Worm (Caenorhabditis elegans) whole organism, young adult: ENCODE results near the gene haly-1.

Experiments
- T07F8.4 ChIP-seq: sonication (generic microtip); optimal IDR thresholded peaks from 2 replicates; lab custom pipeline; 2016; ENCODE audit warnings: mild to moderate bottlenecking, missing genetic modification characterization, moderate library complexity, missing compliant biosample characterization
- attf-3 ChIP-seq: fragments of 200-800 bp; sonication (Bioruptor generic); conservative IDR thresholded peaks from 2 replicates; pipeline ENCODE4 v1.3.6; 2022; ENCODE audit warnings: missing genetic modification reagents, missing genetic modification characterization, missing compliant biosample characterization
- ccch-3 ChIP-seq: fragments of 200-800 bp; sonication (Bioruptor generic); optimal IDR thresholded peaks from 2 replicates; lab custom pipeline; 2018; ENCODE audit warnings: mild to moderate bottlenecking, missing genetic modification characterization, missing compliant biosample characterization
- ceh-100 ChIP-seq: fragments of 200-800 bp; sonication (Bioruptor generic); IDR thresholded peaks from 2 replicates; pipeline ENCODE4 v1.3.6; 2022; ENCODE audit warnings: missing genetic modification reagents, missing genetic modification characterization, missing compliant biosample characterization
- dpff-1 ChIP-seq: sonication (generic microtip); optimal IDR thresholded peaks from 2 replicates; lab custom pipeline; 2017; ENCODE audit warnings: mild to moderate bottlenecking, missing genetic modification characterization, missing compliant biosample characterization
- him-1 ChIP-seq: sonication (generic microtip); optimal IDR thresholded peaks from 2 replicates; lab custom pipeline; 2016; ENCODE audit warnings: missing genotype, missing genetic modification reagents, missing genetic modification characterization, missing compliant biosample characterization
- hmg-20 ChIP-seq: fragments of 200-800 bp; sonication (Bioruptor generic); IDR thresholded peaks from 2 replicates; pipeline ENCODE4 v1.3.6; 2022; ENCODE audit warnings: missing genetic modification reagents, missing genetic modification characterization, missing compliant biosample characterization
- nfya-1 ChIP-seq: sonication (generic microtip); optimal IDR thresholded peaks from 2 replicates; lab custom pipeline; 2017; ENCODE audit warnings: antibody characterized with exemption, missing compliant biosample characterization, missing genetic modification characterization, borderline replicate concordance; ENCODE audit not compliant: insufficient read depth
- snpc-4 ChIP-seq, 5 experiments: fragments of 150-350 bp in 1 of 5; sonication (generic microtip) in 4 of 5; optimal IDR thresholded peaks; 2 replicates each; lab custom pipeline; 2014 to 2018; ENCODE audit warnings: missing genetic modification characterization in 5 of 5, missing biosample characterization in 3 of 5, antibody characterized with exemption in 2 of 5, mild to moderate bottlenecking in 2 of 5, missing compliant biosample characterization in 2 of 5, missing genotype in 2 of 5, moderate library complexity in 2 of 5, missing genetic modification reagents in 1 of 5
- tlf-1 ChIP-seq: fragments of 200-800 bp; sonication (Bioruptor generic); optimal IDR thresholded peaks from 2 replicates; lab custom pipeline; 2018; ENCODE audit warnings: mild to moderate bottlenecking, missing genetic modification characterization, missing compliant biosample characterization
- ztf-26 ChIP-seq: sonication (generic microtip); optimal IDR thresholded peaks from 2 replicates; lab custom pipeline; 2017; ENCODE audit warnings: missing genetic modification characterization, missing compliant biosample characterization

DNA sequence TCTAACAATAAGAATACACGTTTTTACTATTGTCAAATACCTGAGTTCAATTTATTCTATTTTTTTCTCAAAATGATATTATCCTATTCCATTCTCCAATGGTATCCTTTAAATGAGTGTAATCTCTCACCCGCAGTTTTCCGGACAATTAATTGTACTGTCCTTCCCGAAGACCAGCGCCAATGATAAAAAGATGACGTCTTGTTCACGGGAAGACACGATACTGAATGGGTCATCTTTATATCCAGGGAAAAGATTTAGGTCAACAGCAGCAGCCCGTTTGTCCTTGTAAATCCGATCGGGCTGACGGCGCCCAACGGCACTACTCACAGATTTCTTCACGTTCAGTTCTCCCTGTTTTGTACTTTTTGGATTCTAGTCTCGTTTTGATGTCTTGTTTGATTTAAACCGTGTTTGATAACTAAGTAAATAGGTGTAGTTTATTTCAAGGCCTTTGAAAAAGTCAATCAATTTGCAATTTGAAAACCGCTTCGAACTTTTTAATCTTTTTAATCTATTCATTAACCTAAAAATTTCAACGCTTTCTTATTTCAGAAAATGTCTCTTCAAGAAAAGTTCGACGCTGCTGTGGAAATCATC lies 6.4 kb upstream of the haly-1 start, which contains the start of gene acbp-3:
- TF ChIP-seq tlf-1 (GFP tag; lab: Kevin White, UChicago) (no peak), ceh-100 (no peak), dpff-1 (tag; lab: Kevin White, UChicago) (no peak), T07F8.4 (tag; lab: Kevin White, UChicago) (no peak), ztf-26 (tag; lab: Kevin White, UChicago) (no peak), nfya-1 (tag; lab: Kevin White, UChicago) (no peak), ccch-3 (GFP tag; lab: Kevin White, UChicago) (no peak), hmg-20 (GFP tag; lab: Robert Waterston, UW) (no peak), him-1 (no peak), snpc-4 (GFP tag; optimal IDR thresholded peaks at IDR 0.05; lab: Kevin White, UChicago) (no peak), snpc-4 (tag; optimal IDR thresholded peaks at IDR 0.05; lab: Kevin White, UChicago) (no peak), attf-3 (no peak)
